Fruit fly (Drosophila melanogaster) whole organism, pupa: Measurements from ENCODE around the gene Mst89B.
A peak's percentile ranks its signal among the peaks of the same experiment; 100 is the strongest.

Source experiments
- CG10348 ChIP-seq: fragments of 200-800 bp; sonication (Bioruptor generic); IDR thresholded peaks from 2 replicates; pipeline ENCODE4 v1.3.6; 2022; ENCODE audit warnings: missing biosample characterization, missing genetic modification characterization
- CG12605 ChIP-seq: fragments of 200-800 bp; sonication (Bioruptor generic); IDR thresholded peaks from 2 replicates; pipeline ENCODE4 v1.3.6; 2022; ENCODE audit warnings: missing biosample characterization, missing genetic modification characterization
- CG13204 ChIP-seq: fragments of 200-800 bp; sonication (Bioruptor generic); optimal IDR thresholded peaks from 2 replicates; lab custom pipeline; 2018; ENCODE audit warnings: missing biosample characterization, mild to moderate bottlenecking, missing genetic modification characterization, moderate library complexity
- CG14655 ChIP-seq: fragments of 200-800 bp; sonication (Bioruptor generic); optimal IDR thresholded peaks from 3 replicates; lab custom pipeline; 2017; ENCODE audit warnings: mild to moderate bottlenecking, missing biosample characterization, missing genetic modification reagents, missing genetic modification characterization
- CG15710 ChIP-seq: fragments of 200-800 bp; sonication (Bioruptor generic); optimal IDR thresholded peaks from 2 replicates; lab custom pipeline; 2018; ENCODE audit warnings: missing biosample characterization, mild to moderate bottlenecking, missing genetic modification characterization, moderate library complexity
- CG17806 ChIP-seq: fragments of 200-800 bp; sonication (Bioruptor generic); optimal IDR thresholded peaks from 2 replicates; lab custom pipeline; 2018; ENCODE audit warnings: missing biosample characterization, mild to moderate bottlenecking, missing genetic modification characterization, moderate library complexity
- CG32121 ChIP-seq: fragments of 200-800 bp; sonication (Bioruptor generic); IDR thresholded peaks from 2 replicates; pipeline ENCODE4 v1.3.6; 2022; ENCODE audit warnings: missing biosample characterization, missing genetic modification characterization
- CG34367 ChIP-seq: fragments of 200-800 bp; sonication (Bioruptor generic); optimal IDR thresholded peaks from 2 replicates; lab custom pipeline; 2018; ENCODE audit warnings: missing biosample characterization, mild to moderate bottlenecking, missing genetic modification characterization
- CG4496 ChIP-seq: fragments of 200-800 bp; sonication (Bioruptor generic); IDR thresholded peaks from 3 replicates; pipeline ENCODE4 v1.3.6; 2022; ENCODE audit warnings: missing biosample characterization, missing genetic modification characterization
- CG8159 ChIP-seq: fragments of 200-800 bp; sonication (Bioruptor generic); optimal IDR thresholded peaks from 3 replicates; lab custom pipeline; 2018; ENCODE audit warnings: missing biosample characterization, mild to moderate bottlenecking, missing genetic modification characterization, moderate library complexity
- CG8301 ChIP-seq: fragments of 200-800 bp; sonication (Bioruptor generic); optimal IDR thresholded peaks from 2 replicates; lab custom pipeline; 2018; ENCODE audit warnings: missing biosample characterization, mild to moderate bottlenecking, missing genetic modification characterization
- CG9948 ChIP-seq: fragments of 200-800 bp; sonication (Bioruptor generic); optimal IDR thresholded peaks from 2 replicates; lab custom pipeline; 2018; ENCODE audit warnings: missing biosample characterization, mild to moderate bottlenecking, missing genetic modification characterization, moderate library complexity
- D1 ChIP-seq: fragments of 200-800 bp; sonication (Bioruptor generic); optimal IDR thresholded peaks from 2 replicates; lab custom pipeline; 2018; ENCODE audit warnings: missing biosample characterization, mild to moderate bottlenecking, missing genetic modification characterization, moderate library complexity
- EcR ChIP-seq: fragments of 200-800 bp; sonication (Bioruptor generic); optimal IDR thresholded peaks from 3 replicates; lab custom pipeline; 2019; ENCODE audit warnings: missing biosample characterization, missing genetic modification characterization, mild to moderate bottlenecking, moderate library complexity, missing genetic modification reagents
- Ets98B ChIP-seq: fragments of 200-800 bp; sonication (Bioruptor generic); IDR thresholded peaks from 2 replicates; pipeline ENCODE4 v1.3.6; 2022; ENCODE audit warnings: missing biosample characterization, missing genetic modification characterization
- Pif1A ChIP-seq: fragments of 200-800 bp; sonication (Bioruptor generic); optimal IDR thresholded peaks from 3 replicates; lab custom pipeline; 2016; ENCODE audit warnings: missing biosample characterization, missing genetic modification characterization
- Pif1B ChIP-seq: fragments of 200-800 bp; sonication (Bioruptor generic); optimal IDR thresholded peaks from 3 replicates; lab custom pipeline; 2016; ENCODE audit warnings: missing biosample characterization, missing genetic modification characterization
- Snoo ChIP-seq: fragments of 200-800 bp; sonication (Bioruptor generic); optimal IDR thresholded peaks from 3 replicates; lab custom pipeline; 2017; ENCODE audit warnings: missing biosample characterization, mild to moderate bottlenecking, missing genetic modification characterization, inconsistent platforms
- fd96Ca ChIP-seq: fragments of 200-800 bp; sonication (Bioruptor generic); IDR thresholded peaks from 3 replicates; pipeline ENCODE4 v1.3.6; 2022; ENCODE audit warnings: missing biosample characterization, missing genetic modification characterization
- gl ChIP-seq: fragments of 200-800 bp; sonication (Bioruptor generic); optimal IDR thresholded peaks from 2 replicates; lab custom pipeline; 2018; ENCODE audit warnings: missing biosample characterization, mild to moderate bottlenecking, missing genetic modification characterization
- rn ChIP-seq: fragments of 200-800 bp; sonication (Bioruptor generic); IDR thresholded peaks from 2 replicates; pipeline ENCODE4 v1.3.6; 2022; ENCODE audit warnings: missing biosample characterization, missing genetic modification characterization

The Mst89B gene

DNA sequence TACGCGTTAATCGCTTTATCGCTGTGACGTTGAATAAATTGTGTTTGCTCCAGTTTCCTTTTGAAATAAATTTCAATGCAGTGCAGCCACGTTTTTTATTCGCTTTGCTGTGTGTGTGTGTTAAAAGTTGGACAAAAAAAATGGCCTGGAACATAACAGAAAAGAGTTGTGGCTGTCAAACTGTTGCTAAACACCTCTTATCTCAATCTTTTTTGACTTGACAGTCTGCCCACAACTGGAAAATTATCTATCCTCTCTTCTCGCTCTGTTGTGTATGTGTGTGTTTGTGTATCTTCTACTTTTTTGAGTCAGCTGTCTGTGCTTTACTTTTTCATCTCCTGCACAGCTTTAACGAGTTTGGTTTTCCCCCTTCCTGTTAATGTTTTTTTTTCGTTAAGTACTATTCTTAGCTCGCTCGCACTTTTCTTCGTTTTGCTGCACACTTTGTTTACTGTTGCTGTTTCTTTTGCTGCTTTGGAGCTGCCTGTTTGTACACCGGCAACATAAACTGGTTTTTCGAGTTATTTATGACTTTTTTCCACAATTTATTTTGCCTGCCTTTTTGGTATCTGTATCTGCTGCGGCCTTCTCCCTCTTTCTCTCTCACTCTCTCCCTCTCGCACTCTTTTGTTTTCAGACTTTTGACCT is 14.3 kb downstream of the Mst89B start:
- TF ChIP-seq Snoo = no peak
- TF ChIP-seq CG34367 = no peak
- TF ChIP-seq Pif1A (GFP tag; lab: Kevin White, UChicago) = peak; percentile 34
- no peak for TF ChIP-seq Pif1B (GFP tag; lab: Kevin White, UChicago)
- TF ChIP-seq D1 (tag; lab: Kevin White, UChicago) = no peak
- TF ChIP-seq rn (GFP tag; lab: Robert Waterston, UW) = no peak
- TF ChIP-seq CG32121 = no peak
- no peak for TF ChIP-seq Ets98B (GFP tag; lab: Robert Waterston, UW)
- no peak for TF ChIP-seq CG13204 (GFP tag; lab: Kevin White, UChicago)
- TF ChIP-seq CG8159 (tag; lab: Kevin White, UChicago) = peak; percentile 13
- TF ChIP-seq CG17806 = peak; percentile 0
- TF ChIP-seq EcR (GFP tag; lab: Kevin White, UChicago) = no peak
- peak; percentile 3 for TF ChIP-seq CG15710 (tag; lab: Kevin White, UChicago)
- peak; percentile 19; the same call in 1 of the 3 replicates for TF ChIP-seq fd96Ca (GFP tag; lab: Robert Waterston, UW)
- TF ChIP-seq CG8301 (tag; lab: Kevin White, UChicago) = no peak
- TF ChIP-seq gl (tag; lab: Kevin White, UChicago) = peak; percentile 49
- no peak for TF ChIP-seq CG12605 (GFP tag; lab: Robert Waterston, UW)
- TF ChIP-seq CG14655 (GFP tag; lab: Kevin White, UChicago) = no peak
- TF ChIP-seq CG9948 (tag; lab: Kevin White, UChicago) = no peak
- TF ChIP-seq CG4496 (GFP tag; lab: Robert Waterston, UW) = peak; percentile 35; the same call in 1 of the 3 replicates
- TF ChIP-seq CG10348 (GFP tag; lab: Robert Waterston, UW) = no peak

DNA sequence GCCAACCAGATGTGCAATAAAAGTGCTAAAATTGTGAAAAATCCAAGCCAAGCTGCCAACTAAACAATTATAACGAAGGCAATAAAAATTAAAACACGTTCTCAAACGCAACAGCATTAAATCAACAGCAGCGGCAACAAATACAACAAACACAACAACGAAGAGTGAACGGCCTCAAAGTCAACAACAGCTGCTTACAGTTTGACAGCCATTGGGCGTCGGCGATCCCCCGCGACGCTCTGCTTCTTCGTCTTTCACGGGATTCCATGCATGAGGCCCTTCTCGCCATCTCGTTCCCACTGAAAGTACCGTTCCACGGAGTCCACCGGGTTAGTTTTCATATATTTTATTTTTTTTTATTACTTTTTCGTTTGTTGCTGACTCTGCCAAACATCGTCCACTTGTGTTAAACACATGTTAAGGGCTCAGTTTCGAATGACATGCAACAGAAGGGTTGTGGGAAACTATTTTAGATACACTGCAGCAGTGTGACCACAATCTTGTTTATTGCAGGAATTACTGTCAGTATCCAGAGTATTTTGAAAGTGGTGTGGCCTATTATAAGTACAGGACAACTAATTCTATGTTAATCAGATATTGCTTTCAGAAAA is 15.4 kb downstream of the Mst89B start:
- peak; percentile 22 for TF ChIP-seq gl (tag; lab: Kevin White, UChicago)
- peak; percentile 95 for TF ChIP-seq EcR (GFP tag; lab: Kevin White, UChicago)
- TF ChIP-seq CG4496 (GFP tag; lab: Robert Waterston, UW) = no peak
- no peak for TF ChIP-seq CG15710 (tag; lab: Kevin White, UChicago)
- no peak for TF ChIP-seq CG10348 (GFP tag; lab: Robert Waterston, UW)
- TF ChIP-seq CG12605 (GFP tag; lab: Robert Waterston, UW) = no peak
- TF ChIP-seq CG14655 (GFP tag; lab: Kevin White, UChicago) = no peak
- TF ChIP-seq Ets98B (GFP tag; lab: Robert Waterston, UW) = no peak
- no peak for TF ChIP-seq CG32121
- no peak for TF ChIP-seq Pif1A (GFP tag; lab: Kevin White, UChicago)
- TF ChIP-seq CG8159 (tag; lab: Kevin White, UChicago) = no peak
- no peak for TF ChIP-seq CG9948 (tag; lab: Kevin White, UChicago)
- TF ChIP-seq CG13204 (GFP tag; lab: Kevin White, UChicago) = peak; percentile 22
- TF ChIP-seq, all 21 proteins: peak for 3

DNA sequence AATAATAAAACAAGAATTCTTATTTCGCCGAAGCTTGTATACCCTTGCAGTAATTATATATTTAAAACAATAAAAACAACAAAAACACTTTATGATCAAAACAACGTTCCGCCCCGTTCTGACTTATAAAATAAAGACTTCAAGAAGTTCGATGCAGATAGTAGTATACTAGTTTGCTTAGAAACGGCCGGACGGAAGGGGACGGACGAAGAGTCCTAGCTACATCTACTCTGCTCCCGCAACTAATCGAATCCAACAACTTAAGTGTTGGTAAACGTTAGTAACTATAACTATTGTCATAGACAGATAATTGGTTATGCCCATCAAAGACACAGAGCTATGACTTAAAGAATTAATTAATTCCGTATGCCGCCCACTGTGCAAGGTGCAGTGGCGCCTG is 17.7 kb downstream of the Mst89B start:
- TF ChIP-seq Pif1B (GFP tag; lab: Kevin White, UChicago) = no peak
- no peak for TF ChIP-seq Ets98B (GFP tag; lab: Robert Waterston, UW)
- TF ChIP-seq gl (tag; lab: Kevin White, UChicago) = no peak
- no peak for TF ChIP-seq EcR (GFP tag; lab: Kevin White, UChicago)
- no peak for TF ChIP-seq CG17806
- no peak for TF ChIP-seq CG10348 (GFP tag; lab: Robert Waterston, UW)
- no peak for TF ChIP-seq CG13204 (GFP tag; lab: Kevin White, UChicago)
- TF ChIP-seq CG14655 (GFP tag; lab: Kevin White, UChicago) = no peak
- TF ChIP-seq Snoo = no peak
- TF ChIP-seq CG8301 (tag; lab: Kevin White, UChicago) = no peak
- no peak for TF ChIP-seq Pif1A (GFP tag; lab: Kevin White, UChicago)
- no peak for TF ChIP-seq rn (GFP tag; lab: Robert Waterston, UW)
- TF ChIP-seq CG12605 (GFP tag; lab: Robert Waterston, UW) = no peak
- TF ChIP-seq CG34367 = no peak

DNA sequence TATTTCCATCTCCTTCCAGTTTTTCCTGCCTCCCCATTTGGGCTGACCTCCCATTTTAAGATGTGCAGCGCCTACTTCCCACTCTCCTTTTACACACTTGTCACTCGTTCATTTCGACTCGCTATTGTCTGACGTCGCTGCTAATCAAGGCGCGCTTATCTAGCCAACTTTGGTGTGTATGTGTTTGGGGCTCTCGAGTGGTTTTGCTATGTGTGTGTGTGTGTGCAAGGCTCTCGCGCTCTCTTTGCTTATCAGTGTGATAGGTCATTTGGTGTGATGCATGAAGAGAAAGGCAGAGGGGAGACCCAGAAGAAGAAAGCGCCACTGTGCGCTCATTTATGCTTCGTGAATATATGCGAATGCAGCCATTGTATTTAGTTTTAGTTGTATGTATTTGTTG is 18.1 kb downstream of the Mst89B start:
- TF ChIP-seq EcR (GFP tag; lab: Kevin White, UChicago) (peak; percentile 57), CG12605 (GFP tag; lab: Robert Waterston, UW) (no peak), Ets98B (GFP tag; lab: Robert Waterston, UW) (no peak), Pif1B (GFP tag; lab: Kevin White, UChicago) (no peak)

DNA sequence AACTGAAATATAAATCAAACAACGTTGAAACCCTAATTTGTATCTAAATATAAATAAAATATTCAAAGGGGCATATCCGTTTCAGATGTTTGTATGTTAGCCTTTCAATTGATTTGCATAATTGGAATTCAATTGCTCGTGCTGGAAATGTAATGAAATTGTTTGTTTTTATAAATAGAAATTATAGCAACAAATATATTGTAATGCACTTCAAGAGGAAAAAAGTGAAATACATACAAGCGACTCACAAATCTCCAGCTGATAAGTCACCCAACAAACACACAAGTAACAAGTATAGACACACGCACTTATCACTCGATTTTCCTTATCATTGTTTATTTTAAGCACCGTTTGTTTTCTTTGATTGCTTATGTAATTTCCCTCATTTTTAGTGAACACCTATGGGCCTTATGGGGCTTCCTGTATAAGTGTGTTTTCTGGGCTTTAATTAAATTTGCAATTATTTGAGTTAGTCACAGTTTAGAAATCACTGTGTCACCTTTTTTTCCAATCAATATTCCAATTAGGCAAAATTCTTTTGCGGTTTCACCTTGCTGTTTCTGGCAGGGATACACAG is 18.9 kb downstream of the Mst89B start:
- no peak for TF ChIP-seq CG32121
- no peak for TF ChIP-seq EcR (GFP tag; lab: Kevin White, UChicago)
- TF ChIP-seq Pif1B (GFP tag; lab: Kevin White, UChicago) = no peak
- TF ChIP-seq Ets98B (GFP tag; lab: Robert Waterston, UW) = no peak
- TF ChIP-seq D1 (tag; lab: Kevin White, UChicago) = no peak
- no peak for TF ChIP-seq CG34367
- TF ChIP-seq CG10348 (GFP tag; lab: Robert Waterston, UW) = no peak
- TF ChIP-seq CG14655 (GFP tag; lab: Kevin White, UChicago) = no peak
- no peak for TF ChIP-seq CG9948 (tag; lab: Kevin White, UChicago)
- TF ChIP-seq CG8159 (tag; lab: Kevin White, UChicago) = no peak
- no peak for TF ChIP-seq gl (tag; lab: Kevin White, UChicago)
- TF ChIP-seq rn (GFP tag; lab: Robert Waterston, UW) = no peak
